Fruit fly (Drosophila melanogaster) whole organism, embryonic: ENCODE data around the gene CG6231.

Experiments used
- ATbp ChIP-seq: fragments of 200-800 bp; sonication (Bioruptor generic); optimal IDR thresholded peaks from 2 replicates; lab custom pipeline; 2017; ENCODE audit warnings: missing biosample characterization, mild to moderate bottlenecking, missing genetic modification characterization, missing genetic modification reagents
- Ada2b ChIP-seq: fragments of 200-800 bp; sonication (Bioruptor generic); IDR thresholded peaks from 2 replicates; pipeline ENCODE4 v1.3.6; 2022; ENCODE audit warnings: missing biosample characterization, missing genetic modification characterization
- Atf3 ChIP-seq: fragments of 200-800 bp; sonication (Bioruptor generic); optimal IDR thresholded peaks from 3 replicates; lab custom pipeline; 2016; ENCODE audit warnings: missing biosample characterization, missing genetic modification characterization
- BEAF-32 ChIP-seq: fragments of 200-800 bp; sonication (Bioruptor generic); optimal IDR thresholded peaks from 3 replicates; lab custom pipeline; 2017; ENCODE audit warnings: missing biosample characterization, missing genetic modification characterization, mild to moderate bottlenecking, moderate library complexity, missing genetic modification reagents
- Bgb ChIP-seq: fragments of 200-800 bp; sonication (Bioruptor generic); IDR thresholded peaks from 2 replicates; pipeline ENCODE4 v1.3.6; 2022; ENCODE audit warnings: missing biosample characterization, missing genetic modification characterization; ENCODE audit not compliant: partially characterized antibody
- Bteb2 ChIP-seq: fragments of 200-800 bp; sonication (Bioruptor generic); optimal IDR thresholded peaks from 2 replicates; lab custom pipeline; 2016; ENCODE audit warnings: missing biosample characterization, missing genetic modification characterization
- CG10565 ChIP-seq: fragments of 200-800 bp; sonication (Bioruptor generic); optimal IDR thresholded peaks from 3 replicates; lab custom pipeline; 2016; ENCODE audit warnings: missing biosample characterization, mild to moderate bottlenecking, missing genetic modification characterization
- CG10959 ChIP-seq: fragments of 200-800 bp; sonication (Bioruptor generic); IDR thresholded peaks from 2 replicates; pipeline ENCODE4 v1.3.6; 2022; ENCODE audit warnings: missing biosample characterization, missing genetic modification characterization
- CG11560 ChIP-seq: fragments of 200-800 bp; sonication (Bioruptor generic); IDR thresholded peaks from 3 replicates; pipeline ENCODE4 v1.3.6; 2022; ENCODE audit warnings: missing biosample characterization, missing genetic modification characterization
- CG13287 ChIP-seq: fragments of 200-800 bp; sonication (Bioruptor generic); IDR thresholded peaks from 2 replicates; pipeline ENCODE4 v1.3.6; 2022; ENCODE audit warnings: missing biosample characterization, missing genetic modification characterization; ENCODE audit not compliant: partially characterized antibody
- CG13296 ChIP-seq: fragments of 200-800 bp; sonication (Bioruptor generic); optimal IDR thresholded peaks from 3 replicates; lab custom pipeline; 2018; ENCODE audit warnings: missing biosample characterization, mild to moderate bottlenecking, missing genetic modification characterization
- CG14860 ChIP-seq: fragments of 200-800 bp; sonication (Bioruptor generic); IDR thresholded peaks from 3 replicates; pipeline ENCODE4 v1.3.6; 2022; ENCODE audit warnings: missing biosample characterization, missing genetic modification characterization; ENCODE audit not compliant: partially characterized antibody
- CG1603 ChIP-seq: fragments of 200-800 bp; sonication (Bioruptor generic); optimal IDR thresholded peaks from 2 replicates; lab custom pipeline; 2019; ENCODE audit warnings: missing biosample characterization, mild to moderate bottlenecking, missing genetic modification characterization, moderate library complexity
- CG17385 ChIP-seq: fragments of 200-800 bp; sonication (Bioruptor generic); optimal IDR thresholded peaks from 3 replicates; lab custom pipeline; 2018; ENCODE audit warnings: missing biosample characterization, mild to moderate bottlenecking, missing genetic modification characterization
- CG2199 ChIP-seq: fragments of 200-800 bp; sonication (Bioruptor generic); IDR thresholded peaks from 3 replicates; pipeline ENCODE4 v1.3.6; 2022; ENCODE audit warnings: missing biosample characterization, missing genetic modification characterization
- CG2875 ChIP-seq: fragments of 200-800 bp; sonication (Bioruptor generic); optimal IDR thresholded peaks from 2 replicates; lab custom pipeline; 2017; ENCODE audit warnings: missing biosample characterization, mild to moderate bottlenecking, missing genetic modification characterization, missing genetic modification reagents
- CG2889 ChIP-seq: fragments of 200-800 bp; sonication (Bioruptor generic); IDR thresholded peaks from 3 replicates; pipeline ENCODE4 v1.3.6; 2022; ENCODE audit warnings: missing biosample characterization, missing genetic modification characterization
- CG31224 ChIP-seq: fragments of 200-800 bp; sonication (Bioruptor generic); IDR thresholded peaks from 2 replicates; pipeline ENCODE4 v1.3.6; 2022; ENCODE audit warnings: missing biosample characterization, missing genetic modification characterization
- CG31441 ChIP-seq: fragments of 200-800 bp; sonication (Bioruptor generic); IDR thresholded peaks from 2 replicates; pipeline ENCODE4 v1.3.6; 2022; ENCODE audit warnings: missing biosample characterization, missing genetic modification characterization
- CG34224 ChIP-seq: fragments of 200-800 bp; sonication (Bioruptor generic); IDR thresholded peaks from 3 replicates; pipeline ENCODE4 v1.3.6; 2022; ENCODE audit warnings: missing biosample characterization, missing genetic modification characterization; ENCODE audit not compliant: partially characterized antibody
- CG8478 ChIP-seq: fragments of >200 bp; optimal IDR thresholded peaks from 2 replicates; lab custom pipeline; 2018
- CoRest ChIP-seq: fragments of 200-800 bp; sonication (Bioruptor generic); optimal IDR thresholded peaks from 3 replicates; lab custom pipeline; 2018; ENCODE audit warnings: missing biosample characterization, mild to moderate bottlenecking, missing genetic modification characterization, moderate library complexity
- D19A ChIP-seq: fragments of 200-800 bp; optimal IDR thresholded peaks from 3 replicates; lab custom pipeline; 2019; ENCODE audit warnings: missing biosample characterization, mild to moderate bottlenecking, missing genetic modification characterization, moderate library complexity
- Doc3 ChIP-seq: fragments of 200-800 bp; sonication (Bioruptor generic); IDR thresholded peaks from 3 replicates; pipeline ENCODE4 v1.3.6; 2022; ENCODE audit warnings: missing biosample characterization, missing genetic modification characterization; ENCODE audit not compliant: partially characterized antibody
- Eip74EF ChIP-seq, 2 experiments: fragments of 200-800 bp in 1 of 2; fragments of >200 bp in 1 of 2; sonication (Bioruptor generic) in 1 of 2; optimal IDR thresholded peaks; 2 replicates each; lab custom pipeline; 2017 to 2019; ENCODE audit warnings: missing biosample characterization in 2 of 2, missing genetic modification characterization in 2 of 2, mild to moderate bottlenecking in 1 of 2, moderate library complexity in 1 of 2
- HLH3B ChIP-seq: fragments of 200-800 bp; sonication (Bioruptor generic); IDR thresholded peaks from 2 replicates; pipeline ENCODE4 v1.3.6; 2022; ENCODE audit warnings: missing biosample characterization, missing genetic modification characterization
- Hr78 ChIP-seq, 2 experiments: fragments of 200-800 bp in 1 of 2; fragments of >200 bp in 1 of 2; sonication (Bioruptor generic) in 1 of 2; optimal IDR thresholded peaks; 2 replicates each; lab custom pipeline; 2017 to 2019; ENCODE audit warnings: missing biosample characterization in 2 of 2, missing genetic modification characterization in 2 of 2, mild to moderate bottlenecking in 1 of 2, moderate library complexity in 1 of 2
- Opbp ChIP-seq: fragments of 200-800 bp; sonication (Bioruptor generic); IDR thresholded peaks from 3 replicates; pipeline ENCODE4 v1.3.6; 2022; ENCODE audit warnings: missing biosample characterization, missing genetic modification characterization; ENCODE audit not compliant: partially characterized antibody
- Sry-δ ChIP-seq: fragments of 200-800 bp; sonication (Bioruptor generic); optimal IDR thresholded peaks from 2 replicates; lab custom pipeline; 2016; ENCODE audit warnings: missing biosample characterization, missing genetic modification characterization
- Trl ChIP-seq, 3 experiments: fragments of >200 bp in 2 of 3; fragments of 200-800 bp in 1 of 3; sonication (Bioruptor generic) in 1 of 3; optimal IDR thresholded peaks; 2 replicates in 1 of 3; 3 replicates in 2 of 3; lab custom pipeline; 2016 to 2017; ENCODE audit warnings: missing biosample characterization in 1 of 3, missing genetic modification characterization in 1 of 3
- ato ChIP-seq: fragments of 200-800 bp; sonication (Bioruptor generic); IDR thresholded peaks from 2 replicates; pipeline ENCODE4 v1.3.6; 2022; ENCODE audit warnings: missing biosample characterization, missing genetic modification characterization; ENCODE audit not compliant: partially characterized antibody
- chinmo ChIP-seq: fragments of 200-800 bp; sonication (Bioruptor generic); IDR thresholded peaks from 4 replicates; pipeline ENCODE4 v1.3.6; 2022; ENCODE audit warnings: missing biosample characterization, missing genetic modification characterization; ENCODE audit not compliant: partially characterized antibody
- ci ChIP-seq: fragments of 200-800 bp; sonication (Bioruptor generic); IDR thresholded peaks from 3 replicates; pipeline ENCODE4 v1.3.6; 2022; ENCODE audit warnings: missing biosample characterization, missing genetic modification characterization
- gce ChIP-seq: fragments of 200-800 bp; sonication (Bioruptor generic); IDR thresholded peaks from 3 replicates; pipeline ENCODE4 v1.3.6; 2022; ENCODE audit warnings: missing biosample characterization, missing genetic modification characterization
- hb ChIP-seq: fragments of 200-800 bp; sonication (Bioruptor generic); IDR thresholded peaks from 3 replicates; pipeline ENCODE4 v1.3.6; 2022; ENCODE audit warnings: missing biosample characterization, missing genetic modification characterization; ENCODE audit not compliant: partially characterized antibody
- hbn ChIP-seq: fragments of 200-800 bp; sonication (Bioruptor generic); IDR thresholded peaks from 2 replicates; pipeline ENCODE4 v1.3.6; 2022; ENCODE audit warnings: missing biosample characterization, missing genetic modification characterization; ENCODE audit not compliant: partially characterized antibody
- klu ChIP-seq: fragments of 200-800 bp; sonication (Bioruptor generic); IDR thresholded peaks from 2 replicates; pipeline ENCODE4 v1.3.6; 2022; ENCODE audit warnings: missing biosample characterization, missing genetic modification characterization
- kni ChIP-seq: fragments of 200-800 bp; sonication (Bioruptor generic); optimal IDR thresholded peaks from 3 replicates; lab custom pipeline; 2017; ENCODE audit warnings: mild to moderate bottlenecking, missing biosample characterization, missing genetic modification reagents, missing genetic modification characterization
- lilli ChIP-seq: fragments of 200-800 bp; sonication (Bioruptor generic); optimal IDR thresholded peaks from 3 replicates; lab custom pipeline; 2016; ENCODE audit warnings: missing biosample characterization, missing genetic modification characterization
- pros ChIP-seq: fragments of 200-800 bp; sonication (Bioruptor generic); optimal IDR thresholded peaks from 3 replicates; lab custom pipeline; 2019; ENCODE audit warnings: missing biosample characterization, mild to moderate bottlenecking, missing genetic modification characterization, moderate library complexity
- salm ChIP-seq: fragments of 200-800 bp; sonication (Bioruptor generic); optimal IDR thresholded peaks from 2 replicates; lab custom pipeline; 2018; ENCODE audit warnings: missing biosample characterization, mild to moderate bottlenecking, missing genetic modification characterization
- sc ChIP-seq, 3 experiments: fragments of >200 bp in 2 of 3; fragments of 200-800 bp in 1 of 3; sonication (Bioruptor generic) in 1 of 3; optimal IDR thresholded peaks; 2 replicates in 2 of 3; 3 replicates in 1 of 3; lab custom pipeline; 2017; ENCODE audit warnings: mild to moderate bottlenecking in 1 of 3, missing biosample characterization in 1 of 3, missing genetic modification characterization in 1 of 3, missing genetic modification reagents in 1 of 3
- seq ChIP-seq: fragments of 200-800 bp; sonication (Bioruptor generic); IDR thresholded peaks from 2 replicates; pipeline ENCODE4 v1.3.6; 2022; ENCODE audit warnings: missing biosample characterization, missing genetic modification characterization
- so ChIP-seq: fragments of 200-800 bp; sonication (Bioruptor generic); IDR thresholded peaks from 3 replicates; pipeline ENCODE4 v1.3.6; 2022; ENCODE audit warnings: missing biosample characterization, missing genetic modification characterization
- sr ChIP-seq: fragments of 200-800 bp; sonication (Bioruptor generic); IDR thresholded peaks from 3 replicates; pipeline ENCODE4 v1.3.6; 2022; ENCODE audit warnings: missing biosample characterization, missing genetic modification characterization
- ssp ChIP-seq: fragments of 200-800 bp; sonication (Bioruptor generic); IDR thresholded peaks from 2 replicates; pipeline ENCODE4 v1.3.6; 2022; ENCODE audit warnings: missing biosample characterization, missing genetic modification characterization
- vvl ChIP-seq: fragments of 200-800 bp; sonication (Bioruptor generic); IDR thresholded peaks from 2 replicates; pipeline ENCODE4 v1.3.6; 2022; ENCODE audit warnings: missing biosample characterization, missing genetic modification characterization
- zen2 ChIP-seq: fragments of 200-800 bp; sonication (Bioruptor generic); IDR thresholded peaks from 3 replicates; pipeline ENCODE4 v1.3.6; 2022; ENCODE audit warnings: missing biosample characterization, missing genetic modification characterization; ENCODE audit not compliant: partially characterized antibody

CG6231 gene

dm6 chr3R:19568736-19569135, 63.8 kb downstream of the CG6231 start (continued):
- TF ChIP-seq Eip74EF (GFP tag; optimal IDR thresholded peaks at IDR 0.05; lab: Kevin White, UChicago), result peak in 1 of 2 experiments; percentile 6
- no peak for TF ChIP-seq seq (GFP tag; lab: Robert Waterston, UW)
- no peak for TF ChIP-seq CG31224 (GFP tag; lab: Robert Waterston, UW)
- TF ChIP-seq ATbp (GFP tag; lab: Kevin White, UChicago), result no peak
- peak; percentile 57 for TF ChIP-seq salm (tag; lab: Kevin White, UChicago)
- no peak for TF ChIP-seq CG1603 (tag; lab: Kevin White, UChicago)
- no peak for TF ChIP-seq Ada2b (GFP tag; lab: Robert Waterston, UW)
- TF ChIP-seq gce (GFP tag; lab: Robert Waterston, UW), result no peak
- no peak for TF ChIP-seq klu (GFP tag; lab: Robert Waterston, UW)
- peak; percentile 68 to 83 for TF ChIP-seq Trl (optimal IDR thresholded peaks at IDR 0.05; lab: Kevin White, UChicago)
- TF ChIP-seq Trl (GFP tag; optimal IDR thresholded peaks at IDR 0.05; lab: Kevin White, UChicago), result no peak
- TF ChIP-seq kni (GFP tag; lab: Kevin White, UChicago), result peak; percentile 83
- TF ChIP-seq ci (GFP tag; lab: Robert Waterston, UW), result no peak
- peak; percentile 15 for TF ChIP-seq pros (GFP tag; lab: Kevin White, UChicago)
- TF ChIP-seq Bteb2 (GFP tag; lab: Kevin White, UChicago), result no peak
- no peak for TF ChIP-seq sc (optimal IDR thresholded peaks at IDR 0.05; lab: Kevin White, UChicago)
- no peak for TF ChIP-seq sc (GFP tag; optimal IDR thresholded peaks at IDR 0.05; lab: Kevin White, UChicago)
- no peak for TF ChIP-seq CG10959
- peak; percentile 34; the same call in 1 of the 3 replicates for TF ChIP-seq Opbp (GFP tag; lab: Robert Waterston, UW)
- peak; percentile 69 for TF ChIP-seq CG34224 (GFP tag; lab: Robert Waterston, UW)
- peak; percentile 55; the same call in 1 of the 3 replicates for TF ChIP-seq zen2 (GFP tag; lab: Robert Waterston, UW)
- TF ChIP-seq HLH3B (GFP tag; lab: Robert Waterston, UW), result no peak
- TF ChIP-seq lilli (GFP tag; lab: Kevin White, UChicago), result no peak
- no peak for TF ChIP-seq CG17385 (GFP tag; lab: Kevin White, UChicago)
- TF ChIP-seq CG14860, result no peak
- peak; percentile 64; the same call in 1 of the 2 replicates for TF ChIP-seq Bgb (GFP tag; lab: Robert Waterston, UW)
- TF ChIP-seq CG10565, result no peak
- no peak for TF ChIP-seq CG11560 (tag; lab: Robert Waterston, UW)
- 0 out of 2 replicates have a peak, but pooled peaks have one; percentile 13 for TF ChIP-seq vvl (GFP tag; lab: Robert Waterston, UW)
- TF ChIP-seq hb, result no peak
- TF ChIP-seq CoRest (tag; lab: Kevin White, UChicago), result no peak
- TF ChIP-seq ato (GFP tag; lab: Robert Waterston, UW), result 0 out of 2 replicates have a peak, but pooled peaks have one; percentile 27
- no peak for TF ChIP-seq Sry-δ (GFP tag; lab: Kevin White, UChicago)
- TF ChIP-seq CG2889, result no peak
- TF ChIP-seq ssp, result no peak
- no peak for TF ChIP-seq Hr78 (GFP tag; optimal IDR thresholded peaks at IDR 0.05; lab: Kevin White, UChicago)
- TF ChIP-seq CG13287 (GFP tag; lab: Robert Waterston, UW), result peak; percentile 76
- peak; percentile 29; the same call in 1 of the 2 replicates for TF ChIP-seq hbn
- TF ChIP-seq CG2199 (GFP tag; lab: Robert Waterston, UW), result peak; percentile 83
- TF ChIP-seq CG13296 (GFP tag; lab: Kevin White, UChicago), result no peak
- no peak for TF ChIP-seq CG31441
- TF ChIP-seq BEAF-32 (GFP tag; lab: Kevin White, UChicago), result no peak
- no peak for TF ChIP-seq CG2875 (GFP tag; lab: Kevin White, UChicago)
- peak; percentile 49; the same call in 1 of the 3 replicates for TF ChIP-seq Doc3 (GFP tag; lab: Robert Waterston, UW)
- TF ChIP-seq so (GFP tag; lab: Robert Waterston, UW), result no peak
- peak; percentile 95; the same call in 3 of the 4 replicates for TF ChIP-seq chinmo (GFP tag; lab: Robert Waterston, UW)
- TF ChIP-seq sr (GFP tag; lab: Robert Waterston, UW), result no peak
- no peak for TF ChIP-seq Atf3 (GFP tag; lab: Kevin White, UChicago)
- no peak for TF ChIP-seq D19A (tag; lab: Kevin White, UChicago)
- no peak for TF ChIP-seq CG8478 (lab: Kevin White, UChicago)
